Fruit fly (Drosophila melanogaster): Measurements from ENCODE around the gene CG43077.

CG43077 gene

dm6 chrX:17107401-17107916, 39.1 kb upstream of the CG43077 start, which contains the start of gene CG5004:
TSS of gene CG5004 (plus strand) at chrX:17107582.
- TF ChIP-seq Eip93F (GFP tag; optimal IDR thresholded peaks at IDR 0.05) (no peak), achi (GFP tag; optimal IDR thresholded peaks at IDR 0.05) (peak; percentile 31), CG34406 (GFP tag; optimal IDR thresholded peaks at IDR 0.05) (no peak), Eip75B (GFP tag; optimal IDR thresholded peaks at IDR 0.05) (no peak), lz (GFP tag; optimal IDR thresholded peaks at IDR 0.05) (no peak), CG10631 (GFP tag; optimal IDR thresholded peaks at IDR 0.05) (no peak), cyc (GFP tag; optimal IDR thresholded peaks at IDR 0.05) (no peak), CG15336 (GFP tag; IDR thresholded peaks at IDR 0.05) (no peak), fkh (GFP tag; optimal IDR thresholded peaks at IDR 0.05) (peak; percentile 87), Sox14 (GFP tag; optimal IDR thresholded peaks at IDR 0.05) (peak; percentile 43), CG7368 (GFP tag; optimal IDR thresholded peaks at IDR 0.05) (no peak), svp (GFP tag) (peak; percentile 59), CG6808 (GFP tag; optimal IDR thresholded peaks at IDR 0.05) (peak; percentile 20), CG11902 (GFP tag; optimal IDR thresholded peaks at IDR 0.05) (no peak), Hr39 (GFP tag; optimal IDR thresholded peaks at IDR 0.05) (no peak), Ets21C (GFP tag; optimal IDR thresholded peaks at IDR 0.05) (no peak), CG8319 (GFP tag; optimal IDR thresholded peaks at IDR 0.05) (no peak), CG9139 (GFP tag; optimal IDR thresholded peaks at IDR 0.05) (peak; percentile 14), fd59A (GFP tag; optimal IDR thresholded peaks at IDR 0.05) (no peak), CG32006 (GFP tag; optimal IDR thresholded peaks at IDR 0.05) (no peak), dsx (GFP tag; optimal IDR thresholded peaks at IDR 0.05; ENCODE audit: poor library complexity, severe bottlenecking) (no peak), Met (GFP tag; optimal IDR thresholded peaks at IDR 0.05) (no peak), CG6163 (GFP tag; IDR thresholded peaks at IDR 0.05) (no peak), CG1621 (tag; optimal IDR thresholded peaks at IDR 0.05) (no peak), salr (GFP tag; optimal IDR thresholded peaks at IDR 0.05) (no peak), fd85E (GFP tag; optimal IDR thresholded peaks at IDR 0.05) (no peak), ss (GFP tag; optimal IDR thresholded peaks at IDR 0.05) (peak; percentile 52 to 55), CG3919 (GFP tag; optimal IDR thresholded peaks at IDR 0.05) (no peak), Sox102F (GFP tag; optimal IDR thresholded peaks at IDR 0.05) (peak; percentile 3), CG8119 (GFP tag; IDR thresholded peaks at IDR 0.05) (no peak; the same call in 2 of the 3 replicates), spab (GFP tag; optimal IDR thresholded peaks at IDR 0.05) (no peak), CG6792 (GFP tag; optimal IDR thresholded peaks at IDR 0.05) (no peak), vri (GFP tag; optimal IDR thresholded peaks at IDR 0.05) (no peak), CG11294 (GFP tag; IDR thresholded peaks at IDR 0.05) (no peak), CG8632 (GFP tag; optimal IDR thresholded peaks at IDR 0.05) (no peak), esn (GFP tag; optimal IDR thresholded peaks at IDR 0.05) (no peak), CG4318 (GFP tag; optimal IDR thresholded peaks at IDR 0.05) (no peak), CG3032 (tag; optimal IDR thresholded peaks at IDR 0.05) (no peak), Eip78C (GFP tag) (peak; percentile 56), CG6854 (GFP tag; optimal IDR thresholded peaks at IDR 0.05) (peak; percentile 34), Sox15 (GFP tag; optimal IDR thresholded peaks at IDR 0.05) (no peak), Hr4 (GFP tag; optimal IDR thresholded peaks at IDR 0.05) (no peak), Hr38 (GFP tag; optimal IDR thresholded peaks at IDR 0.05) (no peak), acj6 (GFP tag; optimal IDR thresholded peaks at IDR 0.05) (no peak), topi (GFP tag; optimal IDR thresholded peaks at IDR 0.05) (no peak), Blimp-1 (GFP tag; optimal IDR thresholded peaks at IDR 0.05) (no peak), CG16779 (tag; optimal IDR thresholded peaks at IDR 0.05) (no peak), Gug (GFP tag; IDR thresholded peaks at IDR 0.05) (no peak), CG10669 (GFP tag; optimal IDR thresholded peaks at IDR 0.05) (no peak), net (GFP tag; optimal IDR thresholded peaks at IDR 0.05) (no peak)

All from whole organism, prepupa.